Worm (Caenorhabditis elegans) whole organism, young adult: ENCODE measurements around the gene F36H5.12.

Experiments
- C06A6.2 ChIP-seq: fragments of 200-800 bp; sonication (Bioruptor generic); conservative IDR thresholded peaks from 2 replicates; pipeline ENCODE4 v1.3.6; 2022; ENCODE audit warnings: missing genetic modification characterization, missing compliant biosample characterization
- C17E4.6 ChIP-seq: fragments of 200-800 bp; sonication (Bioruptor generic); IDR thresholded peaks from 2 replicates; pipeline ENCODE4 v1.3.6; 2022; ENCODE audit warnings: missing genetic modification reagents, missing genetic modification characterization, missing compliant biosample characterization
- Y79H2A.3 ChIP-seq: fragments of 200-800 bp; sonication (Bioruptor generic); conservative IDR thresholded peaks from 2 replicates; pipeline ENCODE4 v1.3.6; 2022; ENCODE audit warnings: missing genetic modification reagents, missing genetic modification characterization, missing compliant biosample characterization
- efl-1 ChIP-seq: fragments of 150-350 bp; optimal IDR thresholded peaks from 2 replicates; lab custom pipeline; 2014; ENCODE audit warnings: missing biosample characterization, missing genetic modification reagents, missing genetic modification characterization
- pha-4 ChIP-seq: fragments of 150-350 bp; sonication (generic microtip); optimal IDR thresholded peaks from 2 replicates; lab custom pipeline; 2014; ENCODE audit warnings: missing biosample characterization, missing genetic modification reagents, missing genetic modification characterization
- unc-130 ChIP-seq: sonication (generic microtip); optimal IDR thresholded peaks from 2 replicates; lab custom pipeline; 2016; ENCODE audit warnings: missing genetic modification reagents, missing genetic modification characterization, missing compliant biosample characterization

ce11 chrII:1703363-1703762, 39.3 kb upstream of the F36H5.12 start, which contains the start of gene fbxb-47:
- no peak for TF ChIP-seq efl-1 (GFP tag; lab: Kevin White, UChicago)
- no peak for TF ChIP-seq Y79H2A.3 (GFP tag; lab: Robert Waterston, UW)
- no peak for TF ChIP-seq C06A6.2 (GFP tag; lab: Robert Waterston, UW)
- no peak for TF ChIP-seq unc-130 (GFP tag; lab: Kevin White, UChicago)
- no peak for TF ChIP-seq C17E4.6 (GFP tag; lab: Robert Waterston, UW)
- TF ChIP-seq pha-4 (tag; lab: Kevin White, UChicago), result no peak
